Fruit fly (Drosophila melanogaster) whole organism, embryonic: Measurements from ENCODE around the gene CG3301.

Experiments used
- CG11723 ChIP-seq: fragments of 200-800 bp; sonication (Bioruptor generic); optimal IDR thresholded peaks from 2 replicates; lab custom pipeline; 2017; ENCODE audit warnings: missing biosample characterization, mild to moderate bottlenecking, missing genetic modification characterization
- CG13296 ChIP-seq: fragments of 200-800 bp; sonication (Bioruptor generic); optimal IDR thresholded peaks from 3 replicates; lab custom pipeline; 2018; ENCODE audit warnings: missing biosample characterization, mild to moderate bottlenecking, missing genetic modification characterization
- CG13624 ChIP-seq: fragments of 200-800 bp; sonication (Bioruptor generic); optimal IDR thresholded peaks from 2 replicates; lab custom pipeline; 2016; ENCODE audit warnings: missing biosample characterization, missing genetic modification characterization
- CG17612 ChIP-seq: fragments of 200-800 bp; sonication (Bioruptor generic); IDR thresholded peaks from 2 replicates; pipeline ENCODE4 v1.3.6; 2022; ENCODE audit warnings: missing biosample characterization, missing genetic modification characterization
- CG18011 ChIP-seq: fragments of 200-800 bp; sonication (Bioruptor generic); optimal IDR thresholded peaks from 2 replicates; lab custom pipeline; 2017; ENCODE audit warnings: missing biosample characterization, missing genetic modification characterization, mild to moderate bottlenecking, moderate library complexity, missing genotype
- CG18262 ChIP-seq: fragments of 200-800 bp; optimal IDR thresholded peaks from 3 replicates; lab custom pipeline; 2019; ENCODE audit warnings: missing biosample characterization, mild to moderate bottlenecking, missing genetic modification characterization, moderate library complexity
- CG2678 ChIP-seq: fragments of 200-800 bp; sonication (Bioruptor generic); optimal IDR thresholded peaks from 3 replicates; lab custom pipeline; 2019; ENCODE audit warnings: missing biosample characterization, mild to moderate bottlenecking, missing genetic modification characterization, moderate library complexity
- CG33213 ChIP-seq: fragments of 200-800 bp; sonication (Bioruptor generic); optimal IDR thresholded peaks from 3 replicates; lab custom pipeline; 2016; ENCODE audit warnings: missing biosample characterization, missing genetic modification characterization
- CG3407 ChIP-seq: fragments of 200-800 bp; sonication (Bioruptor generic); optimal IDR thresholded peaks from 2 replicates; lab custom pipeline; 2018; ENCODE audit warnings: missing biosample characterization, mild to moderate bottlenecking, missing genetic modification characterization
- CG3847 ChIP-seq: fragments of 200-800 bp; sonication (Bioruptor generic); IDR thresholded peaks from 2 replicates; pipeline ENCODE4 v1.3.6; 2022; ENCODE audit warnings: missing biosample characterization, missing genetic modification characterization
- CG3995 ChIP-seq: fragments of 200-800 bp; sonication (Bioruptor generic); optimal IDR thresholded peaks from 3 replicates; lab custom pipeline; 2016; ENCODE audit warnings: missing biosample characterization, missing genetic modification characterization
- CG43689 ChIP-seq: fragments of 200-800 bp; sonication (Bioruptor generic); IDR thresholded peaks from 2 replicates; pipeline ENCODE4 v1.3.6; 2022; ENCODE audit warnings: missing biosample characterization, missing genetic modification characterization
- CG4820 ChIP-seq: fragments of 200-800 bp; sonication (Bioruptor generic); optimal IDR thresholded peaks from 3 replicates; lab custom pipeline; 2016; ENCODE audit warnings: missing biosample characterization, missing genetic modification characterization
- CG6854 ChIP-seq: fragments of 200-800 bp; sonication (Bioruptor generic); optimal IDR thresholded peaks from 3 replicates; lab custom pipeline; 2017; ENCODE audit warnings: missing biosample characterization, mild to moderate bottlenecking, missing genetic modification characterization
- CG9609 ChIP-seq: fragments of 200-800 bp; sonication (Bioruptor generic); optimal IDR thresholded peaks from 3 replicates; lab custom pipeline; 2016; ENCODE audit warnings: missing biosample characterization, missing genetic modification characterization
- CG9932 ChIP-seq: fragments of 200-800 bp; sonication (Bioruptor generic); IDR thresholded peaks from 2 replicates; pipeline ENCODE4 v1.3.6; 2022; ENCODE audit warnings: missing biosample characterization, missing genetic modification characterization
- CrebB ChIP-seq: fragments of 200-800 bp; sonication (Bioruptor generic); optimal IDR thresholded peaks from 3 replicates; lab custom pipeline; 2018; ENCODE audit warnings: missing biosample characterization, mild to moderate bottlenecking, missing genetic modification characterization
- Dip3 ChIP-seq: fragments of 200-800 bp; sonication (Bioruptor generic); optimal IDR thresholded peaks from 3 replicates; lab custom pipeline; 2016; ENCODE audit warnings: missing biosample characterization, missing genetic modification characterization
- HHEX ChIP-seq: fragments of 200-800 bp; sonication (Bioruptor generic); optimal IDR thresholded peaks from 3 replicates; lab custom pipeline; 2017; ENCODE audit warnings: missing biosample characterization, mild to moderate bottlenecking, missing genetic modification characterization, missing genetic modification reagents
- Hmr ChIP-seq: fragments of 200-800 bp; sonication (Bioruptor generic); optimal IDR thresholded peaks from 3 replicates; lab custom pipeline; 2017; ENCODE audit warnings: mild to moderate bottlenecking, missing biosample characterization, missing genetic modification reagents, missing genetic modification characterization
- MESR4 ChIP-seq: fragments of 200-800 bp; sonication (Bioruptor generic); optimal IDR thresholded peaks from 2 replicates; lab custom pipeline; 2018; ENCODE audit warnings: missing biosample characterization, mild to moderate bottlenecking, missing genetic modification characterization, moderate library complexity
- Med ChIP-seq: fragments of 200-800 bp; sonication (Bioruptor generic); peaks from one replicate; lab custom pipeline; 2016; ENCODE audit warnings: missing biosample characterization, missing genetic modification characterization, mild to moderate bottlenecking, inconsistent platforms, moderate library complexity
- Mrtf ChIP-seq: fragments of 200-800 bp; sonication (Bioruptor generic); IDR thresholded peaks from 3 replicates; pipeline ENCODE4 v1.3.6; 2022; ENCODE audit warnings: missing biosample characterization, missing genetic modification characterization
- Scr ChIP-seq: fragments of 200-800 bp; sonication (Bioruptor generic); IDR thresholded peaks from 2 replicates; pipeline ENCODE4 v1.3.6; 2022; ENCODE audit warnings: missing biosample characterization, missing genetic modification characterization; ENCODE audit not compliant: partially characterized antibody
- ato ChIP-seq: fragments of 200-800 bp; sonication (Bioruptor generic); IDR thresholded peaks from 2 replicates; pipeline ENCODE4 v1.3.6; 2022; ENCODE audit warnings: missing biosample characterization, missing genetic modification characterization; ENCODE audit not compliant: partially characterized antibody
- cg ChIP-seq: fragments of 200-800 bp; sonication (Bioruptor generic); optimal IDR thresholded peaks from 3 replicates; lab custom pipeline; 2019; ENCODE audit warnings: missing biosample characterization, mild to moderate bottlenecking, missing genetic modification characterization, moderate library complexity
- ewg ChIP-seq: fragments of 200-800 bp; sonication (Bioruptor generic); optimal IDR thresholded peaks from 3 replicates; lab custom pipeline; 2017; ENCODE audit warnings: mild to moderate bottlenecking, missing biosample characterization, missing genetic modification reagents, missing genetic modification characterization
- exex ChIP-seq: fragments of 200-800 bp; sonication (Bioruptor generic); optimal IDR thresholded peaks from 4 replicates; lab custom pipeline; 2018; ENCODE audit warnings: missing biosample characterization, mild to moderate bottlenecking, missing genetic modification characterization, moderate library complexity
- ftz-f1 ChIP-seq: fragments of 200-800 bp; sonication (Bioruptor generic); optimal IDR thresholded peaks from 2 replicates; lab custom pipeline; 2016; ENCODE audit warnings: missing biosample characterization, missing genetic modification characterization
- gcm2 ChIP-seq: fragments of 200-800 bp; sonication (Bioruptor generic); optimal IDR thresholded peaks from 2 replicates; lab custom pipeline; 2016; ENCODE audit warnings: missing biosample characterization, missing genetic modification characterization
- grn ChIP-seq: fragments of 200-800 bp; sonication (Bioruptor generic); optimal IDR thresholded peaks from 3 replicates; lab custom pipeline; 2017; ENCODE audit warnings: missing biosample characterization, missing genetic modification characterization
- gro ChIP-seq: fragments of 200-800 bp; sonication (Bioruptor generic); optimal IDR thresholded peaks from 2 replicates; lab custom pipeline; 2016; ENCODE audit warnings: missing biosample characterization, missing genetic modification characterization
- gt ChIP-seq: fragments of 200-800 bp; sonication (Bioruptor generic); IDR thresholded peaks from 2 replicates; pipeline ENCODE4 v1.3.6; 2022; ENCODE audit warnings: missing biosample characterization, missing genetic modification characterization
- hkb ChIP-seq, 2 experiments: fragments of 200-800 bp in 1 of 2; fragments of >200 bp in 1 of 2; sonication (Bioruptor generic) in 1 of 2; IDR thresholded peaks in 1 of 2; optimal IDR thresholded peaks in 1 of 2; 2 replicates each; pipeline versions ENCODE4 v1.3.6 to Lab custom; 2017 to 2022; ENCODE audit warnings: missing biosample characterization in 1 of 2, missing genetic modification characterization in 1 of 2
- luna ChIP-seq: fragments of 200-800 bp; sonication (Bioruptor generic); optimal IDR thresholded peaks from 2 replicates; lab custom pipeline; 2016; ENCODE audit warnings: missing biosample characterization, missing genetic modification characterization
- maf-S ChIP-seq: fragments of 200-800 bp; sonication (Bioruptor generic); optimal IDR thresholded peaks from 2 replicates; lab custom pipeline; 2016; ENCODE audit warnings: missing biosample characterization, missing genetic modification characterization
- mirr ChIP-seq: fragments of 200-800 bp; sonication (Bioruptor generic); optimal IDR thresholded peaks from 3 replicates; lab custom pipeline; 2018; ENCODE audit warnings: missing biosample characterization, mild to moderate bottlenecking, missing genetic modification characterization
- nom ChIP-seq: fragments of 200-800 bp; sonication (Bioruptor generic); optimal IDR thresholded peaks from 2 replicates; lab custom pipeline; 2017; ENCODE audit warnings: missing biosample characterization, missing genetic modification characterization, mild to moderate bottlenecking, moderate library complexity, missing genetic modification reagents
- odd ChIP-seq: fragments of 200-800 bp; sonication (Bioruptor generic); optimal IDR thresholded peaks from 2 replicates; lab custom pipeline; 2017; ENCODE audit warnings: missing biosample characterization, mild to moderate bottlenecking, missing genetic modification characterization
- onecut ChIP-seq: fragments of 200-800 bp; sonication (Bioruptor generic); IDR thresholded peaks from 2 replicates; pipeline ENCODE4 v1.3.6; 2022; ENCODE audit warnings: missing biosample characterization, missing genetic modification characterization
- otp ChIP-seq: fragments of 200-800 bp; sonication (Bioruptor generic); IDR thresholded peaks from 3 replicates; pipeline ENCODE4, ENCODE4 v1.3.6; 2022; ENCODE audit warnings: missing biosample characterization, missing genetic modification characterization
- pb ChIP-seq: fragments of 200-800 bp; sonication (Bioruptor generic); optimal IDR thresholded peaks from 3 replicates; lab custom pipeline; 2016; ENCODE audit warnings: missing biosample characterization, missing genetic modification characterization
- pros ChIP-seq: fragments of 200-800 bp; sonication (Bioruptor generic); optimal IDR thresholded peaks from 3 replicates; lab custom pipeline; 2019; ENCODE audit warnings: missing biosample characterization, mild to moderate bottlenecking, missing genetic modification characterization, moderate library complexity
- sd ChIP-seq: fragments of 200-800 bp; sonication (Bioruptor generic); optimal IDR thresholded peaks from 3 replicates; lab custom pipeline; 2018; ENCODE audit warnings: missing biosample characterization, mild to moderate bottlenecking, missing genetic modification characterization, moderate library complexity
- sens ChIP-seq: fragments of 200-800 bp; sonication (Bioruptor generic); peaks from one replicate; lab custom pipeline; 2016; ENCODE audit warnings: missing biosample characterization, missing genetic modification characterization
- stc ChIP-seq: fragments of 200-800 bp; sonication (Bioruptor generic); IDR thresholded peaks from 2 replicates; pipeline ENCODE4 v1.3.6; 2022; ENCODE audit warnings: missing biosample characterization, missing genetic modification characterization
- tin ChIP-seq: fragments of 200-800 bp; sonication (Bioruptor generic); optimal IDR thresholded peaks from 3 replicates; lab custom pipeline; 2016; ENCODE audit warnings: missing biosample characterization, missing genetic modification characterization
- toy ChIP-seq: fragments of 200-800 bp; sonication (Bioruptor generic); IDR thresholded peaks from 2 replicates; pipeline ENCODE4 v1.3.6; 2022; ENCODE audit warnings: missing biosample characterization, missing genetic modification characterization
- ttk ChIP-seq: fragments of 200-800 bp; sonication (Bioruptor generic); IDR thresholded peaks from 2 replicates; pipeline ENCODE4 v2.1.2; 2022; ENCODE audit warnings: missing biosample characterization, missing genetic modification characterization
- twi ChIP-seq: fragments of 200-800 bp; optimal IDR thresholded peaks from 2 replicates; lab custom pipeline; 2019; ENCODE audit warnings: missing biosample characterization, mild to moderate bottlenecking, missing genetic modification characterization, moderate library complexity
- vvl ChIP-seq: fragments of 200-800 bp; sonication (Bioruptor generic); IDR thresholded peaks from 2 replicates; pipeline ENCODE4 v1.3.6; 2022; ENCODE audit warnings: missing biosample characterization, missing genetic modification characterization

The CG3301 gene

DNA sequence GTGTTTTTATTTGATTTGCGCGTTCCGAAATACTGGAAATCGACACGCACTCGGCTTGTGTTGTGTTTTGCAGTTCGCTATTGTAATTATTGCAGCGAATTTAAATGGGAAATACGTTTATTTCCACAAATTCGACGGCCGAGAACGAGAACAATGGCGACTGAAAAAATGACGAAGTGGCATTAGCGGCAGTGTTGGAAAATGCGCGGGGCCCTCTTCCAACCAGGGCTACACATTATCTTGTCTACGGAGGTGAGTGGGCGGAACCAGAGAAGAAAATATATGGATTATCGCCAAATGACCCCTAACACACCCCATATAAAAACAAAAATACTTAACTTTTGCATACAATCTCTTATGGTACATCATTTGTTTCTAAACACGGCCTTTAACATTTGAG, 7.2 kb downstream of the CG3301 start, which contains the start of gene Rab1 (continued):
- TF ChIP-seq CG3995 (GFP tag; lab: Kevin White, UChicago), result peak; percentile 35
- no peak for TF ChIP-seq odd (GFP tag; lab: Kevin White, UChicago)
- TF ChIP-seq CG33213 (GFP tag; lab: Kevin White, UChicago), result peak; percentile 4
- no peak for TF ChIP-seq CG4820 (GFP tag; lab: Kevin White, UChicago)
- TF ChIP-seq gcm2 (GFP tag; lab: Kevin White, UChicago), result no peak
- peak; percentile 97 for TF ChIP-seq MESR4
- TF ChIP-seq CG3407 (GFP tag; lab: Kevin White, UChicago), result no peak
- peak; percentile 1 for TF ChIP-seq Dip3 (GFP tag; lab: Kevin White, UChicago)
- peak; percentile 4 for TF ChIP-seq CG18262 (tag; lab: Kevin White, UChicago)
- TF ChIP-seq sd (tag; lab: Kevin White, UChicago), result peak; percentile 12
- TF ChIP-seq CG17612 (GFP tag; lab: Robert Waterston, UW), result no peak
- TF ChIP-seq ewg (GFP tag; lab: Kevin White, UChicago), result no peak
- no peak for TF ChIP-seq pros (GFP tag; lab: Kevin White, UChicago)
- peak; percentile 41 for TF ChIP-seq CG2678
- no peak for TF ChIP-seq stc (GFP tag; lab: Robert Waterston, UW)
- peak; percentile 40 for TF ChIP-seq CG9609 (GFP tag; lab: Kevin White, UChicago)
- TF ChIP-seq Med, result peak; percentile 92
- TF ChIP-seq toy (GFP tag; lab: Robert Waterston, UW), result no peak
- TF ChIP-seq maf-S (GFP tag; lab: Kevin White, UChicago), result peak; percentile 22
- no peak for TF ChIP-seq ato
- TF ChIP-seq CG13624 (GFP tag; lab: Kevin White, UChicago), result peak; percentile 55
- peak; percentile 27; the same call in 1 of the 2 replicates for TF ChIP-seq ttk (GFP tag; lab: Robert Waterston, UW)
- TF ChIP-seq CG13296 (GFP tag; lab: Kevin White, UChicago), result peak; percentile 25
- TF ChIP-seq CG6854 (GFP tag; lab: Kevin White, UChicago), result no peak
- peak; percentile 75 for TF ChIP-seq CG9932 (GFP tag; lab: Robert Waterston, UW)
- TF ChIP-seq onecut (GFP tag; lab: Robert Waterston, UW), result peak; percentile 44; the same call in 1 of the 2 replicates
- TF ChIP-seq otp (GFP tag; lab: Robert Waterston, UW), result no peak
- peak; percentile 65 for TF ChIP-seq CG3847 (GFP tag; lab: Robert Waterston, UW)
- TF ChIP-seq, all 482 proteins: peak for 202

DNA sequence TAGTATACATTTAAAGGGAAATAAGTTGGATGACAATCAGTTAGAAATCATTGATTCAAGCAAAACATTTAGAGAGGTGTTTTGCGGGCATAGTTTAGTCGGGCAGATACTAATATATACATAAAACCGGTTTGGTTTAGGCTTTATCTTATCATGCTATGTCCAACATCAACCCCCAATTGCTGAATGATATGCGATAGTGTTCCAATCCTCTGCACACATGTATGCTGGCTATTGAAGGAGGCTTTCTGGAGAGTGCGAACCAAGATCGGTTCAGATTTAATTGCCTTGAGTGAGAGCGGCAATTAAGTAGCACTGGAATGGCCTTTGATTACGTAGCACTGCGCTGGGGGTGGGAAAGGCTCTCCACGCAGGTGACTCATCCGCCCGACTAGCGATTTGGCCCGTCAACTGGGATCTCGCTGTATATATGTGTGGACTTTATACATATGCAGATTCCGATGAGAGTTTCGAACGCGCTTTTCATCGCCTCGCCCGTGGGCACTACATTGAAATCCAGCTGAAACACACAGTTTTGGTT, 8.0 kb downstream of the CG3301 start:
- no peak for TF ChIP-seq gt (GFP tag; lab: Robert Waterston, UW)
- no peak for TF ChIP-seq twi
- no peak for TF ChIP-seq CG43689 (GFP tag; lab: Robert Waterston, UW)
- no peak for TF ChIP-seq hkb (optimal IDR thresholded peaks at IDR 0.05; lab: Kevin White, UChicago)
- no peak for TF ChIP-seq hkb (GFP tag; IDR thresholded peaks at IDR 0.05; lab: Robert Waterston, UW)
- TF ChIP-seq grn, result peak; percentile 42
- TF ChIP-seq HHEX (GFP tag; lab: Kevin White, UChicago), result no peak
- no peak for TF ChIP-seq Mrtf (GFP tag; lab: Robert Waterston, UW)
- no peak for TF ChIP-seq luna (GFP tag; lab: Kevin White, UChicago)
- no peak for TF ChIP-seq Scr (GFP tag; lab: Robert Waterston, UW)
- TF ChIP-seq vvl, result 0 out of 2 replicates have a peak, but pooled peaks have one; percentile 20
- peak; percentile 81 for TF ChIP-seq nom (GFP tag; lab: Kevin White, UChicago)
- TF ChIP-seq exex, result peak; percentile 53
- TF ChIP-seq CG18011 (GFP tag; lab: Kevin White, UChicago), result peak; percentile 21
- TF ChIP-seq CrebB (tag; lab: Kevin White, UChicago), result no peak
- no peak for TF ChIP-seq Hmr (GFP tag; lab: Kevin White, UChicago)
- peak; percentile 60 for TF ChIP-seq sens (GFP tag; lab: Kevin White, UChicago)
- TF ChIP-seq pb (GFP tag; lab: Kevin White, UChicago), result no peak
- TF ChIP-seq mirr (GFP tag; lab: Kevin White, UChicago), result peak; percentile 78
- TF ChIP-seq ftz-f1, result no peak
- no peak for TF ChIP-seq CG11723 (GFP tag; lab: Kevin White, UChicago)
- TF ChIP-seq cg (GFP tag; lab: Kevin White, UChicago), result peak; percentile 9
- TF ChIP-seq tin (GFP tag; lab: Kevin White, UChicago), result no peak
- no peak for TF ChIP-seq gro
